Fruit fly (Drosophila melanogaster): ENCODE measurements around the gene Fum1.

The Fum1 gene

DNA sequence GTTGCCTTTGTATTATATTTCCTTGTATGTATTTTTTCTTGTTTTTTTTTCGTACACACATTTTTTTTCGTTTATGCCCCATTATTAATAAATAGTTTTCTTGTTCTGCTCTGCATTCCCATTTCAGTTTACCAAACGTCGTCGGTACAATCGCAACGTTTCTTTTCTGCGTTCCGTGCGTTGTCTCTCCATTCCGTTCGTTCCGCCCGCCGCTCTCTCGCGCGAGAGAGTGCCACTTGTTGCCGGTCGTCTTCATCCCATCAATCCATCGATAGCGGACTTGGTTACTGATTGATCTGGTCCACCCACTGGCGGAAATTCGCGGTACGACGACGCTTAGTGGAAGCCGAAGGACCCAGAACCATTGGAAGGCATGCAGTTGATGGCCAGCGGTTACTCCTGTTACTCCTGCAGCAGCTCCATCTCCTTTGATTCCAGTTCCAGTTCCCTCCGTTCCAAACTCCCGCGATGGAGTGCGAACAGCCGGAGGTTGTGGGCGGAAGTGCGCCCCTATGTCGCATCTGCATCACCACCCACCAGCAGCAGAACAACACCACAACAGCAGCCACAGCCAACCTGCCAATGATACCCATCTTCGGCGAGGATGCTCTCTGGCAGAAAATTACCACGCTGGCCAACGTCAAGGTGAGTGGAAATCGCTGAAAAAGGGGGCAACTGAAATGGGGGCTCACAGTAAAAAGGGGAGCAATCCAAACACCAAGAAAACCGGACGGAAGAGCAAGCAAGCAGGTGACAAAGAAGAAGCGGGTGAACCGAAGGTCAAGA, 31.2 kb downstream of the Fum1 start:
- TF ChIP-seq Eip78C (GFP tag) (no peak), CG6808 (GFP tag; optimal IDR thresholded peaks at IDR 0.05) (peak; percentile 97)

DNA sequence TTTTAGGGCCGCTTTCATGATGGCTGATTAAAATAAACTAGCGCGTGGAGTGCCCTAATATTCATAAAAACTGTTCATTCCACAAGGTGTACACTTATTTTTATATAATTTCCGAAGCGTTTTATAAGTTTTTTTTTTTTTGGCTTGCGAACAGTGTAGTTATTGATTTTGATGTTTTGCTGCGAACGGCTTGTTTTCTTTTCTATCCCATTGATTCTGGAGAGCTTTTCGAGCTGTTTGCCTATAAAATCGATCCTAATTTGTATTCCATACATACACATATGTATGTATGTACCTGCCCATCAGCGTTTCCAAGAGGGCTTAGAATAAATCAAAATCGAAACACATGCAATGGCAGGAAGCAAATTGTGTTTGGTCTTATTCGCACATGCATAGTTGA, 32.0 kb downstream of the Fum1 start:
- TF ChIP-seq svp (GFP tag) = peak; percentile 10
- no peak for TF ChIP-seq fd85E (GFP tag; optimal IDR thresholded peaks at IDR 0.05)
- no peak for TF ChIP-seq CG8319 (GFP tag; optimal IDR thresholded peaks at IDR 0.05)
- TF ChIP-seq CG6163 (GFP tag; IDR thresholded peaks at IDR 0.05) = no peak
- TF ChIP-seq OdsH (GFP tag; optimal IDR thresholded peaks at IDR 0.05) = no peak
- no peak for TF ChIP-seq CG10631 (GFP tag; optimal IDR thresholded peaks at IDR 0.05)

DNA sequence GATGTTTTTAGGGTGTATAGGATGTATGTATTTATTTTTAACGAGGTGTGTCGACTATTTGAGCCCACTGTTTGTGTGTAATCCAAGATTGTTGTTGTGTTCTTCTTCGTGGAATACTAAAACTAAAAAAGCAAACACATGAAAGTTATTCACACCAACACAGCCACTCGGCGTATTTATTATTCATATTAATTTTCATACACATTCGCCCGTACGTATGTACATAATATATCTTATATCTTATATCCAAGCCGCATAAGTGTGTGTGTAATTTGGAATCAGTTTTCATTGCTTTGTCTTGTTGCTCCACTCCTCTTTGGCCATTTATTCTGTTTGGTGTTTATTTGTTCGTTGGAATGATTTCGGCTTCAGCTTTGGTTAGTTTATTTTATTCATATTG, 32.4 kb downstream of the Fum1 start:
- TF ChIP-seq CG34406 (GFP tag; optimal IDR thresholded peaks at IDR 0.05) (no peak), vri (GFP tag; optimal IDR thresholded peaks at IDR 0.05) (no peak), Hr39 (GFP tag; optimal IDR thresholded peaks at IDR 0.05) (no peak), Eip78C (GFP tag) (peak; percentile 43), fkh (GFP tag; optimal IDR thresholded peaks at IDR 0.05) (peak; percentile 51)

DNA sequence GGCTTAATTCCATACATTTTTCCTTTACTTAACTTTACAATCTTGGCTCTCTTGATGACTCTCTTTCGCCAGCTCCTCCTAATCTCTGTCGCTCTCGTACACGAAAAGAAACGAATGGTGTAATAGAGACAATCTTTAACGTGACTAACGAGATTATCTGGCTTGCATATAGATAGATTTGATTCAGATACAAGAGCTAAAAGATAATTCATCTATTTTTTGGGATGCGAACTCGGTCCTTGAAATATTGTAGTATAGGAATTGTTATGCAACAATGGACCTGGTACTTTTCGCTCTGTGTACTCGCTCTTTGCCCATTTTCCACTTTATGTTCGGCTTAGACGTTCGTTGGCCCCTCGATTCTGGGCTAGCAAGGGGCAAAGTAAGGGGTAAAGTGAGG, 33.1 kb downstream of the Fum1 start:
- TF ChIP-seq Eip93F (GFP tag; optimal IDR thresholded peaks at IDR 0.05) (no peak), Ets96B (tag; optimal IDR thresholded peaks at IDR 0.05) (peak; percentile 78), acj6 (GFP tag; optimal IDR thresholded peaks at IDR 0.05) (peak; percentile 79), CG32006 (GFP tag; optimal IDR thresholded peaks at IDR 0.05) (peak; percentile 97), Lpt (GFP tag; optimal IDR thresholded peaks at IDR 0.05) (peak; percentile 90), OdsH (GFP tag; optimal IDR thresholded peaks at IDR 0.05) (peak; percentile 86), salr (GFP tag; optimal IDR thresholded peaks at IDR 0.05) (peak; percentile 55 to 88), spab (GFP tag; optimal IDR thresholded peaks at IDR 0.05) (peak; percentile 63), CG3919 (GFP tag; optimal IDR thresholded peaks at IDR 0.05) (peak; percentile 84), Sox102F (GFP tag; optimal IDR thresholded peaks at IDR 0.05) (peak; percentile 64), Hr38 (GFP tag; optimal IDR thresholded peaks at IDR 0.05) (no peak), fkh (GFP tag; optimal IDR thresholded peaks at IDR 0.05) (no peak), CG6163 (GFP tag; IDR thresholded peaks at IDR 0.05) (peak; percentile 90), CG11762 (GFP tag; optimal IDR thresholded peaks at IDR 0.05; ENCODE audit: insufficient read depth) (peak; percentile 66), Eip78C (GFP tag) (peak; percentile 94), net (GFP tag; optimal IDR thresholded peaks at IDR 0.05) (peak; percentile 88), CG15336 (GFP tag; IDR thresholded peaks at IDR 0.05) (peak; percentile 95), Sox14 (GFP tag; optimal IDR thresholded peaks at IDR 0.05) (peak; percentile 86), CG7368 (GFP tag; optimal IDR thresholded peaks at IDR 0.05) (peak; percentile 78), achi (GFP tag; optimal IDR thresholded peaks at IDR 0.05) (peak; percentile 81), CG10631 (GFP tag; optimal IDR thresholded peaks at IDR 0.05) (peak; percentile 83), fd59A (GFP tag; optimal IDR thresholded peaks at IDR 0.05) (peak; percentile 71), svp (GFP tag) (peak; percentile 71), esn (GFP tag; optimal IDR thresholded peaks at IDR 0.05) (peak; percentile 73), lz (GFP tag; optimal IDR thresholded peaks at IDR 0.05) (peak; percentile 73), CG8319 (GFP tag; optimal IDR thresholded peaks at IDR 0.05) (peak; percentile 54), CG1621 (tag; optimal IDR thresholded peaks at IDR 0.05) (peak; percentile 78), CG31627 (GFP tag; optimal IDR thresholded peaks at IDR 0.05) (peak; percentile 59), Met (GFP tag; optimal IDR thresholded peaks at IDR 0.05) (peak; percentile 70), CG6276 (GFP tag; optimal IDR thresholded peaks at IDR 0.05) (peak; percentile 95), CG10669 (GFP tag; optimal IDR thresholded peaks at IDR 0.05) (peak; percentile 79), Blimp-1 (GFP tag; optimal IDR thresholded peaks at IDR 0.05) (no peak), CG6792 (GFP tag; optimal IDR thresholded peaks at IDR 0.05) (peak; percentile 76), ss (GFP tag; optimal IDR thresholded peaks at IDR 0.05) (peak; percentile 70 to 76), CG34406 (GFP tag; optimal IDR thresholded peaks at IDR 0.05) (peak; percentile 62), CG16779 (tag; optimal IDR thresholded peaks at IDR 0.05) (peak; percentile 85), Hr4 (GFP tag; optimal IDR thresholded peaks at IDR 0.05) (peak; percentile 93), Eip75B (GFP tag; optimal IDR thresholded peaks at IDR 0.05) (peak; percentile 83), dsx (GFP tag; optimal IDR thresholded peaks at IDR 0.05; ENCODE audit: poor library complexity, severe bottlenecking) (peak; percentile 73)
